Worm (Caenorhabditis elegans) whole organism, L2 larva: ENCODE data around the gene T05A1.5.

Source experiments
- C34F6.9 ChIP-seq: fragments of 150-350 bp; optimal IDR thresholded peaks from 2 replicates; lab custom pipeline; 2014; ENCODE audit warnings: missing biosample characterization, missing genetic modification characterization
- R02D3.7 ChIP-seq: fragments of 150-350 bp; optimal IDR thresholded peaks from 2 replicates; lab custom pipeline; 2014; ENCODE audit warnings: missing biosample characterization, missing genetic modification characterization
- ZK546.5 ChIP-seq: sonication (generic microtip); optimal IDR thresholded peaks from 2 replicates; lab custom pipeline; 2017; ENCODE audit warnings: missing biosample characterization, missing genetic modification characterization
- alr-1 ChIP-seq: fragments of 150-350 bp; optimal IDR thresholded peaks from 2 replicates; lab custom pipeline; 2014; ENCODE audit warnings: missing biosample characterization, missing genetic modification characterization
- aly-2 ChIP-seq: fragments of 150-350 bp; optimal IDR thresholded peaks from 2 replicates; lab custom pipeline; 2014; ENCODE audit warnings: missing biosample characterization, missing genetic modification characterization
- ama-1 ChIP-seq: fragments of 150-350 bp; optimal IDR thresholded peaks from 2 replicates; lab custom pipeline; 2018; ENCODE audit warnings: inconsistent platforms
- blmp-1 ChIP-seq: sonication (generic microtip); optimal IDR thresholded peaks from 2 replicates; lab custom pipeline; 2017; ENCODE audit warnings: missing genetic modification characterization, mild to moderate bottlenecking, missing compliant biosample characterization, antibody characterized with exemption, moderate library complexity; ENCODE audit not compliant: insufficient read depth
- ceh-16 ChIP-seq: fragments of 150-350 bp; optimal IDR thresholded peaks from 2 replicates; lab custom pipeline; 2014; ENCODE audit warnings: missing biosample characterization, missing genetic modification characterization
- ceh-82 ChIP-seq: fragments of 150-350 bp; optimal IDR thresholded peaks from 2 replicates; lab custom pipeline; 2014; ENCODE audit warnings: missing biosample characterization, missing genetic modification characterization
- crh-2 ChIP-seq: sonication (generic microtip); optimal IDR thresholded peaks from 2 replicates; lab custom pipeline; 2017; ENCODE audit warnings: missing biosample characterization, missing genetic modification characterization
- dmd-4 ChIP-seq: sonication (generic microtip); optimal IDR thresholded peaks from 2 replicates; lab custom pipeline; 2017; ENCODE audit warnings: missing biosample characterization, missing genetic modification characterization
- egl-27 ChIP-seq: sonication (generic microtip); optimal IDR thresholded peaks from 3 replicates; lab custom pipeline; 2017; ENCODE audit warnings: missing biosample characterization, missing genetic modification reagents, missing genetic modification characterization
- elt-1 ChIP-seq: fragments of 150-350 bp; optimal IDR thresholded peaks from 2 replicates; lab custom pipeline; 2014; ENCODE audit warnings: missing biosample characterization, missing genetic modification characterization
- fos-1 ChIP-seq: fragments of 150-350 bp; optimal IDR thresholded peaks from 2 replicates; lab custom pipeline; 2014; ENCODE audit warnings: missing biosample characterization, missing genetic modification characterization
- gmeb-1 ChIP-seq: fragments of 150-350 bp; optimal IDR thresholded peaks from 2 replicates; lab custom pipeline; 2014; ENCODE audit warnings: missing biosample characterization, missing genetic modification characterization
- lin-11 ChIP-seq: fragments of 150-350 bp; sonication (generic microtip); optimal IDR thresholded peaks from 2 replicates; lab custom pipeline; 2014; ENCODE audit warnings: missing biosample characterization, missing genetic modification characterization, inconsistent platforms, mixed read lengths
- lin-13 ChIP-seq: fragments of 150-350 bp; optimal IDR thresholded peaks from 2 replicates; lab custom pipeline; 2014; ENCODE audit warnings: missing biosample characterization, missing genetic modification reagents, missing genetic modification characterization
- mab-5 ChIP-seq: fragments of 150-350 bp; optimal IDR thresholded peaks from 2 replicates; lab custom pipeline; 2014; ENCODE audit warnings: missing biosample characterization, missing genetic modification characterization
- mbf-1 ChIP-seq: sonication (generic microtip); optimal IDR thresholded peaks from 2 replicates; lab custom pipeline; 2017; ENCODE audit warnings: missing biosample characterization, missing genetic modification characterization
- mdl-1 ChIP-seq, 2 experiments: fragments of 150-350 bp in 1 of 2; sonication (generic microtip) in 1 of 2; optimal IDR thresholded peaks; 2 replicates each; lab custom pipeline; 2017; ENCODE audit warnings: missing biosample characterization in 2 of 2, missing genetic modification characterization in 2 of 2
- nhr-129 ChIP-seq: fragments of 150-350 bp; optimal IDR thresholded peaks from 2 replicates; lab custom pipeline; 2014; ENCODE audit warnings: missing biosample characterization, missing genetic modification characterization
- nhr-23 ChIP-seq: fragments of 150-350 bp; optimal IDR thresholded peaks from 2 replicates; lab custom pipeline; 2014; ENCODE audit warnings: missing biosample characterization, missing genetic modification reagents, missing genetic modification characterization
- nhr-237 ChIP-seq: fragments of 150-350 bp; optimal IDR thresholded peaks from 2 replicates; lab custom pipeline; 2014; ENCODE audit warnings: missing biosample characterization, missing genetic modification characterization
- nhr-25 ChIP-seq: fragments of 150-350 bp; sonication (generic microtip); optimal IDR thresholded peaks from 3 replicates; lab custom pipeline; 2014; ENCODE audit warnings: missing biosample characterization, missing genetic modification characterization
- nhr-77 ChIP-seq: fragments of 150-350 bp; optimal IDR thresholded peaks from 2 replicates; lab custom pipeline; 2014; ENCODE audit warnings: missing biosample characterization, missing genetic modification characterization
- peb-1 ChIP-seq: fragments of 150-350 bp; optimal IDR thresholded peaks from 2 replicates; lab custom pipeline; 2014; ENCODE audit warnings: missing biosample characterization, missing genetic modification characterization
- sem-4 ChIP-seq: fragments of 150-350 bp; optimal IDR thresholded peaks from 2 replicates; lab custom pipeline; 2014; ENCODE audit warnings: missing biosample characterization, missing genetic modification reagents, missing genetic modification characterization
- sma-3 ChIP-seq: sonication (generic microtip); optimal IDR thresholded peaks from 2 replicates; lab custom pipeline; 2016; ENCODE audit warnings: missing genetic modification reagents, missing genetic modification characterization, missing compliant biosample characterization
- snpc-4 ChIP-seq: fragments of 150-350 bp; optimal IDR thresholded peaks from 2 replicates; lab custom pipeline; 2014; ENCODE audit warnings: missing biosample characterization, missing genetic modification characterization
- unc-39 ChIP-seq: fragments of 150-350 bp; optimal IDR thresholded peaks from 2 replicates; lab custom pipeline; 2014; ENCODE audit warnings: missing biosample characterization, missing genetic modification characterization
- unc-55 ChIP-seq: fragments of 150-350 bp; sonication (generic microtip); optimal IDR thresholded peaks from 3 replicates; lab custom pipeline; 2014; ENCODE audit warnings: missing biosample characterization, missing genetic modification reagents, missing genetic modification characterization
- unc-62 ChIP-seq: fragments of 150-350 bp; optimal IDR thresholded peaks from 2 replicates; lab custom pipeline; 2014; ENCODE audit warnings: missing biosample characterization, missing genetic modification reagents, missing genetic modification characterization
- zag-1 ChIP-seq: fragments of 150-350 bp; optimal IDR thresholded peaks from 2 replicates; lab custom pipeline; 2014; ENCODE audit warnings: missing biosample characterization, missing genetic modification characterization
- ztf-11 ChIP-seq: sonication (generic microtip); optimal IDR thresholded peaks from 2 replicates; lab custom pipeline; 2017; ENCODE audit warnings: missing biosample characterization, missing genetic modification characterization
- ztf-4 ChIP-seq: fragments of 150-350 bp; optimal IDR thresholded peaks from 2 replicates; lab custom pipeline; 2014; ENCODE audit warnings: missing biosample characterization, missing genetic modification characterization

The T05A1.5 gene

ce11 chrIV:9563079-9563478, 17.0 kb downstream of the T05A1.5 start, which contains the start of gene col-122:
Gene col-122, plus strand, starts transcription at chrIV:9563379.
- TF ChIP-seq C34F6.9 (tag; lab: Kevin White, UChicago) (no peak), mdl-1 (tag; optimal IDR thresholded peaks at IDR 0.05; lab: Kevin White, UChicago) (no peak), crh-2 (tag; lab: Kevin White, UChicago) (no peak), gmeb-1 (no peak)

- TF ChIP-seq unc-55 (no peak), crh-2 (tag; lab: Kevin White, UChicago) (no peak), elt-1 (no peak)
These were observed 17.7 kb downstream of the T05A1.5 start for ce11 chrIV:9563529-9564376.

- TF ChIP-seq ztf-11 (tag; lab: Kevin White, UChicago) (no peak), ZK546.5 (tag; lab: Kevin White, UChicago) (no peak), lin-11 (no peak), blmp-1 (no peak), alr-1 (no peak), mab-5 (no peak), unc-55 (no peak)
These were observed 20.4 kb downstream of the T05A1.5 start, which contains the start of gene lron-14 for ce11 chrIV:9566505-9566904. Gene lron-14, minus strand, starts transcription at chrIV:9566605.

- TF ChIP-seq ZK546.5 (tag; lab: Kevin White, UChicago) (no peak), peb-1 (tag; lab: Kevin White, UChicago) (no peak), nhr-25 (tag; lab: Kevin White, UChicago) (no peak)
These were observed 33.9 kb downstream of the T05A1.5 start, which contains the start of gene npr-2 for ce11 chrIV:9580021-9580420. Gene npr-2, minus strand, starts transcription at chrIV:9580121.

- TF ChIP-seq R02D3.7, result no peak
- no peak for TF ChIP-seq nhr-77
- TF ChIP-seq unc-62 (GFP tag; lab: Kevin White, UChicago), result no peak
- TF ChIP-seq mbf-1 (tag; lab: Kevin White, UChicago), result no peak
- no peak for TF ChIP-seq peb-1 (tag; lab: Kevin White, UChicago)
These were observed 38.3 kb downstream of the T05A1.5 start for ce11 chrIV:9584352-9584751.

- TF ChIP-seq egl-27 (no peak), zag-1 (tag; lab: Kevin White, UChicago) (no peak), unc-39 (no peak), ztf-4 (tag; lab: Kevin White, UChicago) (no peak), lin-11 (no peak), unc-55 (no peak), unc-62 (GFP tag; lab: Kevin White, UChicago) (no peak), snpc-4 (tag; lab: Kevin White, UChicago) (no peak), ceh-82 (tag; lab: Kevin White, UChicago) (no peak), ztf-11 (tag; lab: Kevin White, UChicago) (no peak), nhr-77 (no peak), nhr-25 (tag; lab: Kevin White, UChicago) (no peak), ceh-16 (tag; lab: Kevin White, UChicago) (no peak), alr-1 (no peak), nhr-237 (tag; lab: Kevin White, UChicago) (no peak)
These were observed 42.8 kb downstream of the T05A1.5 start, which contains the start of gene trcs-1 for ce11 chrIV:9588784-9589457. Gene trcs-1, minus strand, starts transcription at chrIV:9588834.

ce11 chrIV:9592413-9592812, 46.3 kb downstream of the T05A1.5 start, which contains the start of gene pei-1:
Gene pei-1, minus strand, starts transcription at chrIV:9592513.
- TF ChIP-seq lin-13 (GFP tag; lab: Kevin White, UChicago) (no peak), ZK546.5 (tag; lab: Kevin White, UChicago) (no peak), ztf-11 (tag; lab: Kevin White, UChicago) (no peak), sem-4 (no peak), ama-1 (lab: Kevin White, UChicago) (no peak), crh-2 (tag; lab: Kevin White, UChicago) (no peak), sma-3 (GFP tag; lab: Kevin White, UChicago) (no peak), peb-1 (tag; lab: Kevin White, UChicago) (no peak), mab-5 (no peak), nhr-23 (no peak), lin-11 (no peak), fos-1 (tag; lab: Kevin White, UChicago) (no peak), nhr-77 (no peak), aly-2 (tag; lab: Kevin White, UChicago) (no peak), dmd-4 (tag; lab: Kevin White, UChicago) (no peak), nhr-129 (no peak), nhr-237 (tag; lab: Kevin White, UChicago) (no peak), snpc-4 (tag; lab: Kevin White, UChicago) (no peak)
- TF ChIP-seq, all 48 proteins: peak for 0
